Worm (Caenorhabditis elegans) whole organism, L4 larva: ENCODE results near the gene ZK637.4.
A peak's percentile ranks its signal among the peaks of the same experiment; 100 is the strongest.

Experiments
- F10B5.3 ChIP-seq: sonication (generic microtip); optimal IDR thresholded peaks from 2 replicates; lab custom pipeline; 2016; ENCODE audit warnings: mild to moderate bottlenecking, missing genetic modification characterization, missing compliant biosample characterization
- F49E8.2 ChIP-seq: sonication (generic microtip); optimal IDR thresholded peaks from 2 replicates; lab custom pipeline; 2016; ENCODE audit warnings: missing compliant biosample characterization, mild to moderate bottlenecking, missing genetic modification characterization, borderline replicate concordance
- R02D3.7 ChIP-seq: fragments of 150-350 bp; sonication (generic microtip); optimal IDR thresholded peaks from 3 replicates; lab custom pipeline; 2014; ENCODE audit warnings: missing biosample characterization, missing genetic modification characterization
- T20F7.1 ChIP-seq: fragments of 200-800 bp; sonication (Bioruptor generic); optimal IDR thresholded peaks from 2 replicates; lab custom pipeline; 2018; ENCODE audit warnings: mild to moderate bottlenecking, missing genetic modification characterization, missing compliant biosample characterization
- Y105C5A.15 ChIP-seq: fragments of 200-800 bp; sonication (Bioruptor generic); IDR thresholded peaks from 2 replicates; pipeline ENCODE4 v1.3.6; 2022; ENCODE audit warnings: missing genetic modification characterization, missing compliant biosample characterization
- Y48G9A.11 ChIP-seq: fragments of 200-800 bp; sonication (Bioruptor generic); IDR thresholded peaks from 2 replicates; pipeline ENCODE4 v1.3.6; 2022; ENCODE audit warnings: missing genetic modification reagents, missing genetic modification characterization, missing compliant biosample characterization
- ZK337.2 ChIP-seq: fragments of 200-800 bp; sonication (Bioruptor generic); IDR thresholded peaks from 2 replicates; pipeline ENCODE4 v1.3.6; 2022; ENCODE audit warnings: missing genetic modification reagents, missing genetic modification characterization, missing compliant biosample characterization
- ama-1 ChIP-seq: fragments of 150-350 bp; optimal IDR thresholded peaks from 2 replicates; lab custom pipeline; 2014; ENCODE audit warnings: inconsistent platforms, mixed read lengths
- arid-1 ChIP-seq: fragments of 200-800 bp; sonication (Bioruptor generic); conservative IDR thresholded peaks from 2 replicates; pipeline ENCODE4 v1.3.6; 2022; ENCODE audit warnings: missing genetic modification reagents, missing genetic modification characterization, missing compliant biosample characterization
- ceh-28 ChIP-seq: fragments of 150-350 bp; optimal IDR thresholded peaks from 2 replicates; lab custom pipeline; 2014; ENCODE audit warnings: missing biosample characterization, missing genetic modification reagents, missing genetic modification characterization
- ceh-82 ChIP-seq: sonication (generic microtip); optimal IDR thresholded peaks from 2 replicates; lab custom pipeline; 2017; ENCODE audit warnings: missing biosample characterization, missing genetic modification characterization
- ces-1 ChIP-seq: fragments of 150-350 bp; sonication (generic microtip); optimal IDR thresholded peaks from 4 replicates; lab custom pipeline; 2014; ENCODE audit warnings: missing biosample characterization, missing genetic modification reagents, missing genetic modification characterization
- ctbp-1 ChIP-seq: fragments of 200-800 bp; sonication (Bioruptor generic); IDR thresholded peaks from 2 replicates; pipeline ENCODE4 v1.3.6; 2022; ENCODE audit warnings: missing genetic modification reagents, missing genetic modification characterization, missing compliant biosample characterization
- daf-12 ChIP-seq: fragments of 150-350 bp; optimal IDR thresholded peaks from 2 replicates; lab custom pipeline; 2014; ENCODE audit warnings: missing biosample characterization, missing genetic modification reagents, missing genetic modification characterization
- daf-8 ChIP-seq: fragments of 200-800 bp; sonication (Bioruptor generic); IDR thresholded peaks from 2 replicates; pipeline ENCODE4 v1.3.6; 2022; ENCODE audit warnings: missing genetic modification characterization, missing compliant biosample characterization
- dmd-6 ChIP-seq: fragments of 200-800 bp; sonication (Bioruptor generic); IDR thresholded peaks from 2 replicates; pipeline ENCODE4 v1.3.6; 2022; ENCODE audit warnings: missing genetic modification reagents, missing genetic modification characterization, missing compliant biosample characterization
- dmd-9 ChIP-seq: fragments of 200-800 bp; sonication (Bioruptor generic); IDR thresholded peaks from 2 replicates; pipeline ENCODE4 v1.3.6; 2022; ENCODE audit warnings: missing genetic modification reagents, missing genetic modification characterization, missing compliant biosample characterization
- dpl-1 ChIP-seq: fragments of 150-350 bp; optimal IDR thresholded peaks from 2 replicates; lab custom pipeline; 2014; ENCODE audit warnings: missing biosample characterization, missing genetic modification reagents, missing genetic modification characterization
- dve-1 ChIP-seq: sonication (generic microtip); optimal IDR thresholded peaks from 2 replicates; lab custom pipeline; 2017; ENCODE audit warnings: antibody characterized with exemption, mild to moderate bottlenecking, missing genetic modification characterization, missing compliant biosample characterization; ENCODE audit not compliant: insufficient read depth
- egl-27 ChIP-seq: sonication (generic microtip); optimal IDR thresholded peaks from 3 replicates; lab custom pipeline; 2017; ENCODE audit warnings: missing biosample characterization, missing genetic modification reagents, missing genetic modification characterization
- hif-1 ChIP-seq, 2 experiments: sonication (generic microtip); optimal IDR thresholded peaks; 2 replicates each; lab custom pipeline; 2016 to 2017; ENCODE audit warnings: missing compliant biosample characterization in 2 of 2, missing genetic modification characterization in 2 of 2, missing genetic modification reagents in 2 of 2, missing genotype in 2 of 2, mild to moderate bottlenecking in 1 of 2
- hlh-30 ChIP-seq: sonication (generic microtip); optimal IDR thresholded peaks from 2 replicates; lab custom pipeline; 2017; ENCODE audit warnings: antibody characterized with exemption, mild to moderate bottlenecking, missing genetic modification characterization, missing compliant biosample characterization; ENCODE audit not compliant: insufficient read depth
- hmg-1.1 ChIP-seq: fragments of 200-800 bp; sonication (Bioruptor generic); IDR thresholded peaks from 2 replicates; pipeline ENCODE4 v1.3.6; 2022; ENCODE audit warnings: missing genetic modification reagents, missing genetic modification characterization, missing compliant biosample characterization
- jun-1 ChIP-seq: fragments of 150-350 bp; optimal IDR thresholded peaks from 2 replicates; lab custom pipeline; 2014; ENCODE audit warnings: missing biosample characterization, missing genetic modification reagents, missing genetic modification characterization
- lim-7 ChIP-seq: fragments of 200-800 bp; sonication (Bioruptor generic); IDR thresholded peaks from 2 replicates; pipeline ENCODE4 v1.3.6; 2022; ENCODE audit warnings: missing genetic modification characterization, missing compliant biosample characterization
- lin-1 ChIP-seq: fragments of 200-800 bp; sonication (Bioruptor generic); IDR thresholded peaks from 2 replicates; pipeline ENCODE4 v1.3.6; 2022; ENCODE audit warnings: missing genetic modification reagents, missing genetic modification characterization, missing compliant biosample characterization
- lin-13 ChIP-seq: fragments of 150-350 bp; optimal IDR thresholded peaks from 2 replicates; lab custom pipeline; 2014; ENCODE audit warnings: missing biosample characterization, missing genetic modification reagents, missing genetic modification characterization
- lin-29 ChIP-seq: fragments of 200-800 bp; sonication (Bioruptor generic); IDR thresholded peaks from 2 replicates; pipeline ENCODE4 v1.3.6; 2022; ENCODE audit warnings: missing genetic modification reagents, missing genetic modification characterization, missing compliant biosample characterization
- lsy-2 ChIP-seq, 2 experiments: fragments of 150-350 bp in 1 of 2; sonication (generic microtip) in 1 of 2; optimal IDR thresholded peaks; 2 replicates each; lab custom pipeline; 2014 to 2017; ENCODE audit warnings: missing biosample characterization in 2 of 2, missing genetic modification characterization in 2 of 2
- madf-5 ChIP-seq, 2 experiments: fragments of 200-800 bp; sonication (Bioruptor generic); IDR thresholded peaks; 2 replicates each; pipeline ENCODE4 v1.3.6; 2022; ENCODE audit warnings: missing compliant biosample characterization in 2 of 2, missing genetic modification characterization in 2 of 2
- mdl-1 ChIP-seq, 2 experiments: fragments of 150-350 bp in 1 of 2; sonication (generic microtip) in 1 of 2; optimal IDR thresholded peaks; 2 replicates each; lab custom pipeline; 2014 to 2017; ENCODE audit warnings: missing biosample characterization in 2 of 2, missing genetic modification characterization in 2 of 2
- mdt-29 ChIP-seq: fragments of 200-800 bp; sonication (Bioruptor generic); IDR thresholded peaks from 2 replicates; pipeline ENCODE4 v1.3.6; 2022; ENCODE audit warnings: missing genetic modification reagents, missing genetic modification characterization, missing compliant biosample characterization
- mes-2 ChIP-seq: sonication (generic microtip); optimal IDR thresholded peaks from 2 replicates; lab custom pipeline; 2016; ENCODE audit warnings: missing genotype, mild to moderate bottlenecking, missing genetic modification characterization, missing compliant biosample characterization; ENCODE audit not compliant: poor library complexity, severe bottlenecking
- mxl-2 ChIP-seq: fragments of 200-800 bp; sonication (Bioruptor generic); conservative IDR thresholded peaks from 2 replicates; pipeline ENCODE4 v1.3.6; 2022; ENCODE audit warnings: missing genetic modification reagents, missing genetic modification characterization, missing compliant biosample characterization
- nhr-10 ChIP-seq: fragments of 150-350 bp; optimal IDR thresholded peaks from 2 replicates; lab custom pipeline; 2014; ENCODE audit warnings: missing biosample characterization, missing genetic modification characterization
- nhr-111 ChIP-seq: fragments of 200-800 bp; sonication (Bioruptor generic); optimal IDR thresholded peaks from 2 replicates; lab custom pipeline; 2018; ENCODE audit warnings: mild to moderate bottlenecking, missing genetic modification characterization, missing compliant biosample characterization
- nhr-25 ChIP-seq: sonication (generic microtip); optimal IDR thresholded peaks from 2 replicates; lab custom pipeline; 2017; ENCODE audit warnings: missing genetic modification characterization, mild to moderate bottlenecking, missing compliant biosample characterization, antibody characterized with exemption, moderate library complexity, borderline replicate concordance; ENCODE audit not compliant: insufficient read depth
- nhr-41 ChIP-seq: fragments of 200-800 bp; sonication (Bioruptor generic); IDR thresholded peaks from 2 replicates; pipeline ENCODE4 v1.3.6; 2022; ENCODE audit warnings: missing genetic modification reagents, missing genetic modification characterization, missing compliant biosample characterization
- nhr-48 ChIP-seq: sonication (generic microtip); optimal IDR thresholded peaks from 2 replicates; lab custom pipeline; 2016; ENCODE audit warnings: mild to moderate bottlenecking, missing genetic modification characterization, missing compliant biosample characterization
- nhr-76 ChIP-seq: fragments of 150-350 bp; optimal IDR thresholded peaks from 2 replicates; lab custom pipeline; 2014; ENCODE audit warnings: missing biosample characterization, missing genetic modification characterization
- pha-4 ChIP-seq, 2 experiments: fragments of 150-350 bp in 1 of 2; fragments of 200-800 bp in 1 of 2; sonication (Bioruptor generic) in 1 of 2; IDR thresholded peaks in 1 of 2; optimal IDR thresholded peaks in 1 of 2; 2 replicates each; pipeline versions ENCODE4 v1.3.6 to Lab custom; 2014 to 2022; ENCODE audit warnings: missing genetic modification characterization in 2 of 2, missing genetic modification reagents in 2 of 2, missing biosample characterization in 1 of 2, missing compliant biosample characterization in 1 of 2
- php-3 ChIP-seq: fragments of 200-800 bp; sonication (Bioruptor generic); IDR thresholded peaks from 2 replicates; pipeline ENCODE4 v1.3.6; 2022; ENCODE audit warnings: missing genetic modification reagents, missing genetic modification characterization, missing compliant biosample characterization
- rbr-2 ChIP-seq: sonication (generic microtip); optimal IDR thresholded peaks from 2 replicates; lab custom pipeline; 2016; ENCODE audit warnings: missing genotype, missing genetic modification characterization, missing compliant biosample characterization
- skn-1 ChIP-seq: fragments of 150-350 bp; optimal IDR thresholded peaks from 2 replicates; lab custom pipeline; 2014; ENCODE audit warnings: missing biosample characterization, missing genetic modification characterization
- spr-3 ChIP-seq: fragments of 200-800 bp; sonication (Bioruptor generic); optimal IDR thresholded peaks from 2 replicates; lab custom pipeline; 2018; ENCODE audit warnings: mild to moderate bottlenecking, missing genetic modification characterization, missing compliant biosample characterization
- tag-97 ChIP-seq: fragments of 200-800 bp; sonication (Bioruptor generic); IDR thresholded peaks from 2 replicates; pipeline ENCODE4 v1.3.6; 2022; ENCODE audit warnings: missing genetic modification characterization, missing compliant biosample characterization
- unc-130 ChIP-seq: sonication (generic microtip); optimal IDR thresholded peaks from 2 replicates; lab custom pipeline; 2016; ENCODE audit warnings: missing genetic modification reagents, missing genetic modification characterization, missing compliant biosample characterization
- zfp-2 ChIP-seq: sonication (generic microtip); optimal IDR thresholded peaks from 2 replicates; lab custom pipeline; 2016; ENCODE audit warnings: mild to moderate bottlenecking, missing genetic modification characterization, missing compliant biosample characterization
- ztf-7 ChIP-seq: fragments of 150-350 bp; optimal IDR thresholded peaks from 2 replicates; lab custom pipeline; 2014; ENCODE audit warnings: missing biosample characterization, missing genetic modification characterization

ZK637.4 gene

ce11 chrIII:8937571-8937970, 44.0 kb downstream of the ZK637.4 start (continued):
- peak; percentile 54 for TF ChIP-seq nhr-25 (tag; lab: Kevin White, UChicago)
- peak; percentile 93 for TF ChIP-seq hmg-1.1
- TF ChIP-seq arid-1 (GFP tag; lab: Robert Waterston, UW): peak; percentile 87
- peak; percentile 89 for TF ChIP-seq ctbp-1 (GFP tag; lab: Robert Waterston, UW)
- TF ChIP-seq nhr-111 (GFP tag; lab: Kevin White, UChicago): peak; percentile 45
- peak; percentile 21; the same call in 1 of the 2 replicates for TF ChIP-seq Y105C5A.15 (GFP tag; lab: Robert Waterston, UW)
- TF ChIP-seq ama-1 (lab: Kevin White, UChicago): no peak
- TF ChIP-seq mes-2: peak; percentile 90
- TF ChIP-seq nhr-41 (GFP tag; lab: Robert Waterston, UW): peak; percentile 91
- peak; percentile 21 for TF ChIP-seq jun-1 (tag; lab: Kevin White, UChicago)
- peak; percentile 80 for TF ChIP-seq dmd-6
- no peak for TF ChIP-seq nhr-10 (tag; lab: Kevin White, UChicago)
- no peak for TF ChIP-seq nhr-76 (tag; lab: Kevin White, UChicago)
- peak; percentile 46 for TF ChIP-seq ztf-7 (tag; lab: Kevin White, UChicago)
- 0 out of 2 replicates have a peak, but pooled peaks have one; percentile 57 for TF ChIP-seq mxl-2 (GFP tag; lab: Robert Waterston, UW)
- TF ChIP-seq F49E8.2 (tag; lab: Kevin White, UChicago): peak; percentile 73
- TF ChIP-seq mdt-29: peak; percentile 61
- no peak for TF ChIP-seq dve-1 (tag; lab: Kevin White, UChicago)
- TF ChIP-seq lin-1 (GFP tag; lab: Robert Waterston, UW): no peak
- no peak for TF ChIP-seq egl-27 (tag; lab: Kevin White, UChicago)
- 0 out of 2 replicates have a peak, but pooled peaks have one; percentile 55 for TF ChIP-seq lin-29 (GFP tag; lab: Robert Waterston, UW)
- no peak for TF ChIP-seq skn-1
- no peak; the same call in 1 of the 2 replicates for TF ChIP-seq php-3 (GFP tag; lab: Robert Waterston, UW)
- peak in 1 of 2 experiments; percentile 70 for TF ChIP-seq mdl-1 (tag; optimal IDR thresholded peaks at IDR 0.05; lab: Kevin White, UChicago)
- peak; percentile 88 for TF ChIP-seq rbr-2 (tag; lab: Kevin White, UChicago)
- no peak for TF ChIP-seq daf-8 (GFP tag; lab: Robert Waterston, UW)
- no peak for TF ChIP-seq nhr-48 (tag; lab: Kevin White, UChicago)
- TF ChIP-seq hif-1 (tag; optimal IDR thresholded peaks at IDR 0.05; lab: Kevin White, UChicago): peak; percentile 25 to 67
- TF ChIP-seq hlh-30 (tag; lab: Kevin White, UChicago): peak; percentile 63
- TF ChIP-seq pha-4 (GFP tag; IDR thresholded peaks at IDR 0.05; lab: Robert Waterston, UW): peak; percentile 82
- no peak for TF ChIP-seq pha-4 (tag; optimal IDR thresholded peaks at IDR 0.05; lab: Kevin White, UChicago)
- TF ChIP-seq ces-1 (GFP tag; lab: Kevin White, UChicago): no peak
- TF ChIP-seq lim-7: peak; percentile 94
- peak; percentile 53; the same call in 1 of the 2 replicates for TF ChIP-seq Y48G9A.11
- TF ChIP-seq tag-97 (GFP tag; lab: Robert Waterston, UW): no peak
- TF ChIP-seq lsy-2 (tag; optimal IDR thresholded peaks at IDR 0.05; lab: Kevin White, UChicago): peak in 1 of 2 experiments; percentile 74
- TF ChIP-seq F10B5.3: peak; percentile 7
- peak; percentile 30 for TF ChIP-seq spr-3 (GFP tag; lab: Kevin White, UChicago)
- peak; percentile 63 to 75; a peak in 2 of 4 replicates for TF ChIP-seq madf-5 (GFP tag; IDR thresholded peaks at IDR 0.05; lab: Robert Waterston, UW)
- TF ChIP-seq unc-130 (GFP tag; lab: Kevin White, UChicago): peak; percentile 56
- no peak for TF ChIP-seq ceh-28 (tag; lab: Kevin White, UChicago)
- TF ChIP-seq ceh-82: no peak
- no peak for TF ChIP-seq daf-12 (tag; lab: Kevin White, UChicago)
- TF ChIP-seq R02D3.7 (tag; lab: Kevin White, UChicago): no peak
- TF ChIP-seq dmd-9 (GFP tag; lab: Robert Waterston, UW): no peak
- TF ChIP-seq ZK337.2: peak; percentile 78
- peak; percentile 77 for TF ChIP-seq T20F7.1 (GFP tag; lab: Kevin White, UChicago)
- TF ChIP-seq dpl-1 (GFP tag; lab: Kevin White, UChicago): no peak
- no peak for TF ChIP-seq zfp-2 (tag; lab: Kevin White, UChicago)
- peak; percentile 73 for TF ChIP-seq lin-13
